In genomic region chrX:19613473-19613872, dm6 we compare ENCODE assay signal across 1 fruit fly cellular context.
TF ChIP-seq lines count a peak whose summit lies in the region.

No protein-coding gene starts in this region.

TF ChIP-seq in whole organism, embryonic, 481 proteins besides CTCF, POLR2A, EP300 and RAD21 (continued from another document):
- TF ChIP-seq CG15696 (tag; optimal IDR thresholded peaks at IDR 0.05; lab: Kevin White, UChicago) (no peak), Atf-2 (GFP tag; optimal IDR thresholded peaks at IDR 0.05; lab: Kevin White, UChicago) (no peak), CG10147 (GFP tag; optimal IDR thresholded peaks at IDR 0.05; lab: Kevin White, UChicago) (peak; percentile 58), CG2875 (GFP tag; optimal IDR thresholded peaks at IDR 0.05; lab: Kevin White, UChicago) (peak; percentile 55), B-H1 (GFP tag; IDR thresholded peaks at IDR 0.05; lab: Robert Waterston, UW) (no peak), sens (GFP tag; lab: Kevin White, UChicago) (peak; percentile 92), zfh1 (GFP tag; IDR thresholded peaks at IDR 0.05; lab: Robert Waterston, UW) (no peak), en (GFP tag; optimal IDR thresholded peaks at IDR 0.05; lab: Kevin White, UChicago) (no peak), CG11093 (GFP tag; IDR thresholded peaks at IDR 0.05; lab: Robert Waterston, UW) (no peak), CG3726 (GFP tag; IDR thresholded peaks at IDR 0.05; lab: Robert Waterston, UW) (no peak), CG17612 (GFP tag; IDR thresholded peaks at IDR 0.05; lab: Robert Waterston, UW) (no peak), HHEX (GFP tag; optimal IDR thresholded peaks at IDR 0.05; lab: Kevin White, UChicago) (peak; percentile 64), CG6854 (GFP tag; optimal IDR thresholded peaks at IDR 0.05; lab: Kevin White, UChicago) (peak; percentile 52), BtbVII (GFP tag; optimal IDR thresholded peaks at IDR 0.05; lab: Kevin White, UChicago) (peak; percentile 59), Usf (GFP tag; optimal IDR thresholded peaks at IDR 0.05; lab: Kevin White, UChicago) (no peak), bcd (GFP tag; optimal IDR thresholded peaks at IDR 0.05; lab: Kevin White, UChicago) (peak; percentile 39), gt (GFP tag; IDR thresholded peaks at IDR 0.05; lab: Robert Waterston, UW) (no peak), ems (GFP tag; optimal IDR thresholded peaks at IDR 0.05; lab: Kevin White, UChicago) (peak; percentile 0), tio (GFP tag; optimal IDR thresholded peaks at IDR 0.05; lab: Kevin White, UChicago) (no peak), CG6654 (GFP tag; optimal IDR thresholded peaks at IDR 0.05; lab: Kevin White, UChicago) (no peak), br (optimal IDR thresholded peaks at IDR 0.05; lab: Kevin White, UChicago) (no peak), sna (GFP tag; IDR thresholded peaks at IDR 0.05; lab: Robert Waterston, UW; ENCODE audit: partially characterized antibody) (no peak), Nf-YB (GFP tag; optimal IDR thresholded peaks at IDR 0.05; lab: Kevin White, UChicago) (peak; percentile 58), CG12219 (GFP tag; optimal IDR thresholded peaks at IDR 0.05; lab: Kevin White, UChicago) (no peak), PHDP (tag; optimal IDR thresholded peaks at IDR 0.05; lab: Kevin White, UChicago) (peak; percentile 64), CG10321 (GFP tag; IDR thresholded peaks at IDR 0.05; lab: Robert Waterston, UW) (no peak), Bgb (GFP tag; IDR thresholded peaks at IDR 0.05; lab: Robert Waterston, UW; ENCODE audit: partially characterized antibody) (no peak), h (optimal IDR thresholded peaks at IDR 0.05; lab: Kevin White, UChicago) (no peak), zen2 (GFP tag; IDR thresholded peaks at IDR 0.05; lab: Robert Waterston, UW; ENCODE audit: partially characterized antibody) (peak; percentile 64; the same call in 2 of the 3 replicates), wor (GFP tag; IDR thresholded peaks at IDR 0.05; lab: Robert Waterston, UW) (no peak), Six4 (GFP tag; optimal IDR thresholded peaks at IDR 0.05; lab: Kevin White, UChicago) (no peak), lola (GFP tag; optimal IDR thresholded peaks at IDR 0.05; lab: Kevin White, UChicago) (no peak), D19B (GFP tag; optimal IDR thresholded peaks at IDR 0.05; lab: Kevin White, UChicago) (no peak), CG1647 (GFP tag; optimal IDR thresholded peaks at IDR 0.05; lab: Kevin White, UChicago) (no peak), CG9932 (GFP tag; IDR thresholded peaks at IDR 0.05; lab: Robert Waterston, UW) (no peak), toy (GFP tag; IDR thresholded peaks at IDR 0.05; lab: Robert Waterston, UW) (no peak), Blimp-1 (GFP tag; optimal IDR thresholded peaks at IDR 0.05; lab: Kevin White, UChicago) (no peak), pros (GFP tag; optimal IDR thresholded peaks at IDR 0.05; lab: Kevin White, UChicago) (no peak), CG10267 (tag; optimal IDR thresholded peaks at IDR 0.05; lab: Kevin White, UChicago) (peak; percentile 54), Ets65A (GFP tag; lab: Kevin White, UChicago) (no peak), CG17912 (GFP tag; optimal IDR thresholded peaks at IDR 0.05; lab: Kevin White, UChicago) (peak; percentile 86), zf30C (GFP tag; optimal IDR thresholded peaks at IDR 0.05; lab: Kevin White, UChicago) (no peak), bab2 (GFP tag; optimal IDR thresholded peaks at IDR 0.05; lab: Kevin White, UChicago) (no peak), kni (GFP tag; optimal IDR thresholded peaks at IDR 0.05; lab: Kevin White, UChicago) (peak; percentile 37), CG8478 (optimal IDR thresholded peaks at IDR 0.05; lab: Kevin White, UChicago) (no peak), Rfx (GFP tag; IDR thresholded peaks at IDR 0.05; lab: Robert Waterston, UW) (peak; percentile 66; the same call in 1 of the 2 replicates), hth (optimal IDR thresholded peaks at IDR 0.05; lab: Kevin White, UChicago) (no peak), CG15479 (GFP tag; optimal IDR thresholded peaks at IDR 0.05; lab: Kevin White, UChicago) (no peak), Ets97D (GFP tag; optimal IDR thresholded peaks at IDR 0.05; lab: Kevin White, UChicago) (peak; percentile 98), Dbx (GFP tag; IDR thresholded peaks at IDR 0.05; lab: Robert Waterston, UW) (no peak), Fer1 (GFP tag; optimal IDR thresholded peaks at IDR 0.05; lab: Kevin White, UChicago) (peak; percentile 84), YL-1 (GFP tag; optimal IDR thresholded peaks at IDR 0.05; lab: Kevin White, UChicago) (peak; percentile 75), E2f1 (GFP tag; IDR thresholded peaks at IDR 0.05; lab: Robert Waterston, UW) (no peak), maf-S (GFP tag; optimal IDR thresholded peaks at IDR 0.05; lab: Kevin White, UChicago) (no peak), Neu2 (GFP tag; optimal IDR thresholded peaks at IDR 0.05; lab: Kevin White, UChicago; ENCODE audit: borderline replicate concordance) (no peak), seq (GFP tag; IDR thresholded peaks at IDR 0.05; lab: Robert Waterston, UW) (no peak), CG30020 (tag; optimal IDR thresholded peaks at IDR 0.05; lab: Kevin White, UChicago) (peak; percentile 44), ci (GFP tag; IDR thresholded peaks at IDR 0.05; lab: Robert Waterston, UW) (peak; percentile 89), CG7928 (GFP tag; optimal IDR thresholded peaks at IDR 0.05; lab: Kevin White, UChicago) (peak; percentile 1), lbe (GFP tag; optimal IDR thresholded peaks at IDR 0.05; lab: Kevin White, UChicago) (peak; percentile 40), Mrtf (GFP tag; IDR thresholded peaks at IDR 0.05; lab: Robert Waterston, UW) (no peak), CG12769 (tag; optimal IDR thresholded peaks at IDR 0.05; lab: Kevin White, UChicago) (no peak), ab (GFP tag; optimal IDR thresholded peaks at IDR 0.05; lab: Kevin White, UChicago) (no peak), slou (GFP tag; optimal IDR thresholded peaks at IDR 0.05; lab: Kevin White, UChicago) (no peak), HmgD (GFP tag; optimal IDR thresholded peaks at IDR 0.05; lab: Kevin White, UChicago) (no peak), Drgx (GFP tag; IDR thresholded peaks at IDR 0.05; lab: Robert Waterston, UW) (no peak), CG2120 (GFP tag; optimal IDR thresholded peaks at IDR 0.05; lab: Kevin White, UChicago) (no peak), exex (tag; optimal IDR thresholded peaks at IDR 0.05; lab: Kevin White, UChicago) (peak; percentile 7), CG1832 (GFP tag; optimal IDR thresholded peaks at IDR 0.05; lab: Kevin White, UChicago) (no peak), Kr (GFP tag; optimal IDR thresholded peaks at IDR 0.05; lab: Kevin White, UChicago) (no peak), pita (GFP tag; optimal IDR thresholded peaks at IDR 0.05; lab: Kevin White, UChicago) (no peak), ken (GFP tag; IDR thresholded peaks at IDR 0.05; lab: Robert Waterston, UW) (no peak), D (optimal IDR thresholded peaks at IDR 0.05; lab: Kevin White, UChicago) (no peak), D (GFP tag; optimal IDR thresholded peaks at IDR 0.05; lab: Kevin White, UChicago) (peak; percentile 18), zfh2 (GFP tag; optimal IDR thresholded peaks at IDR 0.05; lab: Kevin White, UChicago) (no peak), CG10431 (GFP tag; optimal IDR thresholded peaks at IDR 0.05; lab: Kevin White, UChicago) (peak; percentile 40), ranshi (GFP tag; IDR thresholded peaks at IDR 0.05; lab: Robert Waterston, UW) (no peak; the same call in 1 of the 2 replicates), luna (GFP tag; optimal IDR thresholded peaks at IDR 0.05; lab: Kevin White, UChicago) (no peak), crc (GFP tag; optimal IDR thresholded peaks at IDR 0.05; lab: Kevin White, UChicago) (no peak), CG7357 (GFP tag; IDR thresholded peaks at IDR 0.05; lab: Robert Waterston, UW) (no peak), Rx (GFP tag; IDR thresholded peaks at IDR 0.05; lab: Robert Waterston, UW) (no peak), Sin3A (optimal IDR thresholded peaks at IDR 0.05; lab: Kevin White, UChicago) (no peak), Sry-β (GFP tag; optimal IDR thresholded peaks at IDR 0.05; lab: Kevin White, UChicago) (no peak), Awh (GFP tag; IDR thresholded peaks at IDR 0.05; lab: Robert Waterston, UW) (peak; percentile 30; the same call in 1 of the 2 replicates), CG13123 (GFP tag; optimal IDR thresholded peaks at IDR 0.05; lab: Kevin White, UChicago) (no peak), CG2889 (GFP tag; IDR thresholded peaks at IDR 0.05; lab: Robert Waterston, UW) (no peak), CG8359 (GFP tag; optimal IDR thresholded peaks at IDR 0.05; lab: Kevin White, UChicago; ENCODE audit: borderline replicate concordance) (no peak), CG7963 (GFP tag; IDR thresholded peaks at IDR 0.05; lab: Robert Waterston, UW; ENCODE audit: partially characterized antibody) (no peak), CG12659 (GFP tag; optimal IDR thresholded peaks at IDR 0.05; lab: Kevin White, UChicago) (peak; percentile 70), Tbp (GFP tag; optimal IDR thresholded peaks at IDR 0.05; lab: Kevin White, UChicago) (no peak), Dref (GFP tag; IDR thresholded peaks at IDR 0.05; lab: Robert Waterston, UW) (peak; percentile 74), trem (tag; optimal IDR thresholded peaks at IDR 0.05; lab: Kevin White, UChicago) (peak; percentile 36), ac (GFP tag; optimal IDR thresholded peaks at IDR 0.05; lab: Kevin White, UChicago) (no peak), Lpt (GFP tag; optimal IDR thresholded peaks at IDR 0.05; lab: Kevin White, UChicago) (no peak), gce (GFP tag; IDR thresholded peaks at IDR 0.05; lab: Robert Waterston, UW) (peak; percentile 60; the same call in 1 of the 3 replicates), Ada2b (GFP tag; IDR thresholded peaks at IDR 0.05; lab: Robert Waterston, UW) (no peak), salm (tag; optimal IDR thresholded peaks at IDR 0.05; lab: Kevin White, UChicago) (peak; percentile 17), CG31441 (GFP tag; IDR thresholded peaks at IDR 0.05; lab: Robert Waterston, UW) (no peak; the same call in 1 of the 2 replicates), CG2202 (tag; optimal IDR thresholded peaks at IDR 0.05; lab: Kevin White, UChicago) (peak; percentile 19), CG4617 (GFP tag; optimal IDR thresholded peaks at IDR 0.05; lab: Kevin White, UChicago; ENCODE audit: borderline replicate concordance) (no peak), onecut (GFP tag; IDR thresholded peaks at IDR 0.05; lab: Robert Waterston, UW) (peak; percentile 64), HLHmδ (GFP tag; optimal IDR thresholded peaks at IDR 0.05; lab: Kevin White, UChicago) (peak; percentile 86), corto (GFP tag; optimal IDR thresholded peaks at IDR 0.05; lab: Kevin White, UChicago) (no peak), NK7.1 (GFP tag; optimal IDR thresholded peaks at IDR 0.05; lab: Kevin White, UChicago) (peak; percentile 38), CG10654 (GFP tag; optimal IDR thresholded peaks at IDR 0.05; lab: Kevin White, UChicago) (no peak), CG3847 (GFP tag; IDR thresholded peaks at IDR 0.05; lab: Robert Waterston, UW) (no peak), Meics (GFP tag; optimal IDR thresholded peaks at IDR 0.05; lab: Kevin White, UChicago) (peak; percentile 83), Gsc (GFP tag; IDR thresholded peaks at IDR 0.05; lab: Robert Waterston, UW) (no peak), wek (GFP tag; optimal IDR thresholded peaks at IDR 0.05; lab: Kevin White, UChicago) (peak; percentile 79), CG5953 (GFP tag; IDR thresholded peaks at IDR 0.05; lab: Robert Waterston, UW) (no peak), unpg (GFP tag; optimal IDR thresholded peaks at IDR 0.05; lab: Kevin White, UChicago) (peak; percentile 60), mam (GFP tag; optimal IDR thresholded peaks at IDR 0.05; lab: Kevin White, UChicago) (no peak), sqz (GFP tag; optimal IDR thresholded peaks at IDR 0.05; lab: Kevin White, UChicago) (no peak), CG7372 (GFP tag; IDR thresholded peaks at IDR 0.05; lab: Robert Waterston, UW) (no peak), dysf (GFP tag; IDR thresholded peaks at IDR 0.05; lab: Robert Waterston, UW) (no peak), CG10274 (GFP tag; optimal IDR thresholded peaks at IDR 0.05; lab: Kevin White, UChicago) (peak; percentile 1), ewg (GFP tag; optimal IDR thresholded peaks at IDR 0.05; lab: Kevin White, UChicago) (no peak), CG17829 (tag; optimal IDR thresholded peaks at IDR 0.05; lab: Kevin White, UChicago) (peak; percentile 44), cad (GFP tag; optimal IDR thresholded peaks at IDR 0.05; lab: Kevin White, UChicago) (no peak), emc (GFP tag; optimal IDR thresholded peaks at IDR 0.05; lab: Kevin White, UChicago) (no peak), CG31224 (GFP tag; IDR thresholded peaks at IDR 0.05; lab: Robert Waterston, UW) (no peak), CG6813 (GFP tag; optimal IDR thresholded peaks at IDR 0.05; lab: Kevin White, UChicago) (peak; percentile 76), da (GFP tag; optimal IDR thresholded peaks at IDR 0.05; lab: Kevin White, UChicago) (no peak), CG13775 (GFP tag; optimal IDR thresholded peaks at IDR 0.05; lab: Kevin White, UChicago) (peak; percentile 64), CG11504 (tag; optimal IDR thresholded peaks at IDR 0.05; lab: Kevin White, UChicago) (no peak), Taf1 (GFP tag; IDR thresholded peaks at IDR 0.05; lab: Robert Waterston, UW) (no peak), Myb (GFP tag; optimal IDR thresholded peaks at IDR 0.05; lab: Kevin White, UChicago) (peak; percentile 76), Ssrp (tag; optimal IDR thresholded peaks at IDR 0.05; lab: Kevin White, UChicago) (no peak), CG2712 (tag; optimal IDR thresholded peaks at IDR 0.05; lab: Kevin White, UChicago) (peak; percentile 51), Asciz (GFP tag; optimal IDR thresholded peaks at IDR 0.05; lab: Kevin White, UChicago) (no peak), dmrt11E (tag; optimal IDR thresholded peaks at IDR 0.05; lab: Kevin White, UChicago) (peak; percentile 11), Sox100B (GFP tag; optimal IDR thresholded peaks at IDR 0.05; lab: Kevin White, UChicago) (no peak), Hand (GFP tag; optimal IDR thresholded peaks at IDR 0.05; lab: Kevin White, UChicago) (peak; percentile 35)
TF ChIP-seq in whole organism, embryonic: peak in this region for 177.
